Fruit fly (Drosophila melanogaster) whole organism, adult: ENCODE results near the gene Tsp29Fb.

Experiments used
- CG11617 ChIP-seq: fragments of 200-800 bp; sonication (Bioruptor generic); optimal IDR thresholded peaks from 2 replicates; lab custom pipeline; 2017; ENCODE audit warnings: mild to moderate bottlenecking, missing biosample characterization, missing genetic modification reagents, missing genetic modification characterization
- CG12768 ChIP-seq: fragments of 200-800 bp; sonication (Bioruptor generic); optimal IDR thresholded peaks from 2 replicates; lab custom pipeline; 2017; ENCODE audit warnings: missing biosample characterization, missing genetic modification characterization, mild to moderate bottlenecking, moderate library complexity, missing genetic modification reagents
- CG14711 ChIP-seq: fragments of 200-800 bp; sonication (Bioruptor generic); optimal IDR thresholded peaks from 2 replicates; lab custom pipeline; 2018; ENCODE audit warnings: missing biosample characterization, mild to moderate bottlenecking, missing genetic modification characterization, moderate library complexity
- CG1620 ChIP-seq: fragments of 200-800 bp; sonication (Bioruptor generic); optimal IDR thresholded peaks from 2 replicates; lab custom pipeline; 2016; ENCODE audit warnings: missing biosample characterization, missing genetic modification characterization
- CG33017 ChIP-seq: fragments of 200-800 bp; sonication (Bioruptor generic); optimal IDR thresholded peaks from 2 replicates; lab custom pipeline; 2018; ENCODE audit warnings: missing biosample characterization, mild to moderate bottlenecking, missing genetic modification characterization, moderate library complexity
- CG5204 ChIP-seq: fragments of 200-800 bp; sonication (Bioruptor generic); optimal IDR thresholded peaks from 2 replicates; lab custom pipeline; 2016; ENCODE audit warnings: missing biosample characterization, missing genetic modification characterization
- CG7045 ChIP-seq: fragments of 200-800 bp; sonication (Bioruptor generic); optimal IDR thresholded peaks from 2 replicates; lab custom pipeline; 2017; ENCODE audit warnings: missing biosample characterization, mild to moderate bottlenecking, missing genetic modification characterization
- CG7101 ChIP-seq: fragments of 200-800 bp; sonication (Bioruptor generic); optimal IDR thresholded peaks from 2 replicates; lab custom pipeline; 2018; ENCODE audit warnings: missing biosample characterization, mild to moderate bottlenecking, missing genetic modification characterization, moderate library complexity
- Clk ChIP-seq: fragments of 200-800 bp; sonication (Bioruptor generic); optimal IDR thresholded peaks from 2 replicates; lab custom pipeline; 2017; ENCODE audit warnings: missing biosample characterization, missing genetic modification characterization
- Crg-1 ChIP-seq: fragments of 200-800 bp; sonication (Bioruptor generic); optimal IDR thresholded peaks from 2 replicates; lab custom pipeline; 2016; ENCODE audit warnings: missing biosample characterization, missing genetic modification characterization
- Hr96 ChIP-seq: fragments of 200-800 bp; sonication (Bioruptor generic); optimal IDR thresholded peaks from 2 replicates; lab custom pipeline; 2016; ENCODE audit warnings: missing biosample characterization, missing genetic modification characterization
- Mnt ChIP-seq: fragments of 200-800 bp; sonication (Bioruptor generic); optimal IDR thresholded peaks from 2 replicates; lab custom pipeline; 2016; ENCODE audit warnings: missing biosample characterization, mild to moderate bottlenecking, missing genetic modification characterization
- bab1 ChIP-seq: fragments of 200-800 bp; sonication (Bioruptor generic); optimal IDR thresholded peaks from 3 replicates; lab custom pipeline; 2019; ENCODE audit warnings: missing biosample characterization, mild to moderate bottlenecking, missing genetic modification characterization, moderate library complexity
- cic ChIP-seq: fragments of 200-800 bp; sonication (Bioruptor generic); optimal IDR thresholded peaks from 2 replicates; lab custom pipeline; 2017; ENCODE audit warnings: missing biosample characterization, mild to moderate bottlenecking, missing genetic modification characterization, moderate library complexity
- cnc ChIP-seq, 2 experiments: fragments of >200 bp; optimal IDR thresholded peaks; 2 replicates each; lab custom pipeline; 2017
- kay ChIP-seq: fragments of 200-800 bp; sonication (Bioruptor generic); peaks from one replicate; lab custom pipeline; 2016; ENCODE audit warnings: missing biosample characterization, missing genetic modification characterization, borderline replicate concordance
- ovo ChIP-seq: fragments of 200-800 bp; sonication (Bioruptor generic); optimal IDR thresholded peaks from 2 replicates; lab custom pipeline; 2016; ENCODE audit warnings: missing biosample characterization, missing genetic modification characterization
- pad ChIP-seq: fragments of 200-800 bp; sonication (Bioruptor generic); optimal IDR thresholded peaks from 3 replicates; lab custom pipeline; 2017; ENCODE audit warnings: missing biosample characterization, missing genetic modification characterization, mild to moderate bottlenecking, moderate library complexity, missing genetic modification reagents
- tj ChIP-seq: fragments of 200-800 bp; sonication (Bioruptor generic); optimal IDR thresholded peaks from 3 replicates; lab custom pipeline; 2017; ENCODE audit warnings: missing biosample characterization, mild to moderate bottlenecking, missing genetic modification characterization, moderate library complexity
- toe ChIP-seq: fragments of 200-800 bp; sonication (Bioruptor generic); optimal IDR thresholded peaks from 2 replicates; lab custom pipeline; 2016; ENCODE audit warnings: missing biosample characterization, missing genetic modification characterization

Gene Tsp29Fb

DNA sequence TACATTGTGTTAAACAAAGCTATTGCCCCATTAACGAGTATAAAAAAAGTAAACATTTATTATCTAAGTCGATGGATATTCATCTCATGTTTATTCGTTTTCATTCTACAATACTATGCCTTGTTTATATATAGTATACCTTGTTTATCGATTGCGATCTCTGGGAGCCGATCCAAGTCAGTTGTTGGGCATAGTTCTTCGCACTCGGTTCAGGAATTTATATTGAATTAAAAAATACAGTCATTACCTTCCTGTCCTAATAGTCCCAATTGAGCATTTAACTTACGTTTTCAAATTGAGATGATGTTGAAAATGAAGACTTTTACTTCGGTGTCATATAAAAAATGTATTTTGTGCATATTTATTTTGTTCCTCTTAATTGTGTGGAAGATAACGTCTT is 27.5 kb downstream of the Tsp29Fb start, which contains the start of gene CG32984:
TSS of gene CG32984 (plus strand) at position 301 of the 400 bp plus-strand sequence.
- TF ChIP-seq CG1620 (GFP tag; lab: Kevin White, UChicago) = no peak
- TF ChIP-seq kay = peak; percentile 37
- TF ChIP-seq CG7045 (GFP tag; lab: Kevin White, UChicago) = no peak

DNA sequence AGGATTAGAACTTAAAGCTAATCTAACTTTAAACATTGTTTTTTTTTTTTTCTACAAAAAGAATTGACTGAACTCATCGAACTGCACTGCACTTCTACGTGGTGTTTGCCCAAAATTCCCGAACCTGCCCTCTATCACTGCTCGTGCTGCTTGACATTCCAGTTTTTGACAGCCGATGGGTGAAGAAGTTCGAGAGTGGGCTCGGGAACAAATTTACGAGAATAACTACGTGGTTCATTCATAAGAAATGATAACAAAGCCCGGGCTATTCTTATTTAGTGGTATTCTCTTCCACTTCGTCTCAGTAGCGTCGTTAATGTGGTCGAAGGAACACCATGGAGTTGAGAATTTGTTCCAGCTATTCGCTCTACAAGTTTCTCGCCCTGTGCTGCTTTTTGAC is 30.0 kb downstream of the Tsp29Fb start, which contains the start of gene CG18088:
TSS of gene CG18088 (plus strand) at position 301 of the 400 bp plus-strand sequence.
- TF ChIP-seq kay (no peak), CG1620 (GFP tag; lab: Kevin White, UChicago) (no peak), CG7045 (GFP tag; lab: Kevin White, UChicago) (no peak), CG33017 (no peak), ovo (GFP tag; lab: Kevin White, UChicago) (no peak), bab1 (GFP tag; lab: Kevin White, UChicago) (no peak), Crg-1 (no peak), Mnt (GFP tag; lab: Kevin White, UChicago) (no peak), toe (GFP tag; lab: Kevin White, UChicago) (no peak), Clk (GFP tag; lab: Kevin White, UChicago) (no peak), CG11617 (GFP tag; lab: Kevin White, UChicago) (no peak), tj (GFP tag; lab: Kevin White, UChicago) (no peak), cnc (optimal IDR thresholded peaks at IDR 0.05; lab: Kevin White, UChicago) (no peak), CG7101 (no peak), Hr96 (no peak), pad (GFP tag; lab: Kevin White, UChicago) (no peak), CG5204 (no peak), CG12768 (GFP tag; lab: Kevin White, UChicago) (no peak), cic (GFP tag; lab: Kevin White, UChicago) (no peak)

DNA sequence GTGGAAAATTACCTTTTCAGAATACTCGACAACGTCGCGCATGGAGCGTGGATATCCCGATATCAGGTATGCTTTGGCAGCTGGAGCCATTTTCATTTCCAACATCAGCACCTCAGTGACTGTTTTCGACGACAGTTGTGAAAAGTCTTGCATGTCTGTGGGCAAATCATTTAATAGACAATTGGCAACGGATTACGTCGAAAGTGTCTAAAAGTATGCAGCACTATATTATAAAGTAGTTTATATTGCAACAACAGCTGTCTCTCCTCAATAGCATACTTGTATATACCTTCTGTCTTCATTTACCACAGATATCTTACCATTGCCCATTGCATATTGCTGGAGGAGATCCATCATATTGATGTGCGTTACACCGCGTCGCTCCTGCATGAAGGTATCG is 35.7 kb downstream of the Tsp29Fb start:
- no peak for TF ChIP-seq CG12768 (GFP tag; lab: Kevin White, UChicago)
- no peak for TF ChIP-seq toe (GFP tag; lab: Kevin White, UChicago)
- no peak for TF ChIP-seq Mnt (GFP tag; lab: Kevin White, UChicago)
- TF ChIP-seq CG5204 = no peak
- TF ChIP-seq tj (GFP tag; lab: Kevin White, UChicago) = no peak
- TF ChIP-seq bab1 (GFP tag; lab: Kevin White, UChicago) = no peak
- TF ChIP-seq CG14711 = no peak
- no peak for TF ChIP-seq Clk (GFP tag; lab: Kevin White, UChicago)
- no peak for TF ChIP-seq CG33017
- TF ChIP-seq CG1620 (GFP tag; lab: Kevin White, UChicago) = no peak

DNA sequence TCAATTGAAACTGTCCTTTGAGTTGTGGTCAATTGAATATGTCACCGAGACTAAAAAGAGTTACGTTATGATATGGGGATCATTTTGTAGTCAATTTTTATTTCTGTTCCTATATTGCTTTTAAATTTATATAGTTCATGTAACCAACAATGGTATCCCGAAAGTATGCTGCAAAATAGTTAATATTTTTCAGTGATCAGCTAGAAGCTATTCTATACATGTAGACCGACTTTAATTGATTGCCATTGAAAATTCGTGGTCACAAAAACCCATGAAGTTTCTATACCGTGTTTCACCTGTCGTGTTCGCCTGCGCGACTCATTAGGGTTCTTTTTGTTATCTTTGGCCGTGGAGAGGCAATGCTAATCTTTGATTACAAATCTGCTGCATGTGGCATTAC is 37.3 kb downstream of the Tsp29Fb start:
- no peak for TF ChIP-seq Clk (GFP tag; lab: Kevin White, UChicago)
- no peak for TF ChIP-seq toe (GFP tag; lab: Kevin White, UChicago)
- no peak for TF ChIP-seq CG11617 (GFP tag; lab: Kevin White, UChicago)
- TF ChIP-seq CG5204 = no peak
- no peak for TF ChIP-seq CG14711
- TF ChIP-seq pad (GFP tag; lab: Kevin White, UChicago) = no peak
- no peak for TF ChIP-seq kay

DNA sequence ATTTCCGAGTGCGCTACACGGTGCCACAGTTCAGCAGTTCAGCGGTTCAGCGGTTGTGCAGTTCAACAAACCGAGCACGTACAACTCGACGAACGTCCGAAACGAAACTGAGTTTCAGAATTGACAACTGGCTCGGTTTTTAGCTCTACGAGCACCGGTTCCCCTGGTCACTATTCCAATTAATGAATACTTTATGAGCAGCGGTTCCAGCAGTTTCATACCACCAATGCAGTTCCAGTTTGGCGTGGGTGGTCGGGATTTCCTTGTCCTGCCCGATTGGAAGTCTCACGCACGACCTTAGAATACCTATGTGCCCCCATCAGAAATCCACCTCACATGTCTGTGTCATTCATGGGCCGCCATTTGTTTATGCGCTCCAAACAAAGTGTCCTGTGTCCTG is 38.1 kb downstream of the Tsp29Fb start, which contains the start of gene CG9541:
TSS of gene CG9541 (minus strand) at position 101 of the 400 bp plus-strand sequence.
- no peak for TF ChIP-seq kay
- TF ChIP-seq cic (GFP tag; lab: Kevin White, UChicago) = no peak
- no peak for TF ChIP-seq CG1620 (GFP tag; lab: Kevin White, UChicago)
- TF ChIP-seq cnc (optimal IDR thresholded peaks at IDR 0.05; lab: Kevin White, UChicago) = no peak
- TF ChIP-seq ovo (GFP tag; lab: Kevin White, UChicago) = no peak

DNA sequence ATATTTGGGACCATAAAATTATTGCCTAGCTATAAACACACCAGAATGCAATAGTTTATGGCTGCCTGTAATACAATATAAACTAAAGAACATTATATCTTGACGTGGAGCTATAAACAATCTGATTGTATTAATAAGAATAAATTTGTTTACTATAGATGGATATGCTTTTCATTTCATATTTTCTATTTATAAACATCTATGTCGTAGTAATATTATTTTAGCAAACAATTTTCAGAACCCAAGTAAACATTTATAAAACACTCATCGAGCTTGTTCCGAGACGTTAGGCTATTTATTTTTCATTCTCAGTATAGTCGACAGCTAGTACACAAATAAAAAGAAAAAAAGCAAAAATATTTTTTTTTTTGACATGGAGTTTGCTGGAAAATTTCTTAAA is 43.2 kb downstream of the Tsp29Fb start, which contains the start of gene CG18662:
TSS of gene CG18662 (plus strand) at position 301 of the 400 bp plus-strand sequence.
- no peak for TF ChIP-seq CG12768 (GFP tag; lab: Kevin White, UChicago)
- TF ChIP-seq kay = peak; percentile 69

DNA sequence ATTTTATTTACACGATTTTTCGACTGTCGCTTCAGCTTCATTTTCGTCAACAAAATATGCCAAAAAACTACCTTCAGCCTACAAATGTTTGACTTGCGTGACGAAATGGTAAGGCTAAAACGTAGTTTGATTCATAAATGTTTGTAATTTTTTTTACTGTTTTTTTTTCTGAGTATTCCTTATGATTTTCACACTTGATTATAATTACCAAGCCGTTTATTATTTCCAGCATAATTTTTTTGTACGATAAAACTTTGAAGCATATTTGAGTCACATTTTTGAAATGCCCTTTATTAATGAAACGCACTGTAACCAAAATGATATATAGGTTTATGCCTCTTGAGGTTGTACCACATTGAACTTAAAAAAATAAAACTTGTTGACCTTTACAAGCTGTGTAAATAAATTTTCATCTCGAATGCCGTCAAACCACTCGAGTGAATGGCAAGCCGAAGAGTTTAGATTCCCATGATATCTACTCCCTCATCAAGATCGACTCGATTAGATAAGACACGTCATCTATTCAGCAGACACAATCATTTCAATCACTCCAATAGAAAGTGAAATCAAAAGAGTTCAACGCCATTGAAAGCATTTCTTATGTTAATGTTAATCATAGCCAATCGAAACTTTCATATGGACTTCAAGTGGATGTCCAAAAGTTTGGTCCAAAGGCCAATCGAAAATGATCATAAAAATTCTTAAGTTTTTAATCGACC is 45.6 kb downstream of the Tsp29Fb start:
- TF ChIP-seq cnc (optimal IDR thresholded peaks at IDR 0.05; lab: Kevin White, UChicago) (no peak), kay (no peak), Mnt (GFP tag; lab: Kevin White, UChicago) (no peak), toe (GFP tag; lab: Kevin White, UChicago) (no peak), Hr96 (no peak), CG1620 (GFP tag; lab: Kevin White, UChicago) (no peak), CG33017 (no peak), CG5204 (no peak), Clk (GFP tag; lab: Kevin White, UChicago) (no peak), pad (GFP tag; lab: Kevin White, UChicago) (no peak), bab1 (GFP tag; lab: Kevin White, UChicago) (no peak), CG7101 (no peak), CG14711 (no peak), CG11617 (GFP tag; lab: Kevin White, UChicago) (no peak), ovo (GFP tag; lab: Kevin White, UChicago) (no peak)
